Fruit fly (Drosophila melanogaster) whole organism, adult: Measurements from ENCODE around the gene dome.

Source experiments
- CG11617 ChIP-seq: fragments of 200-800 bp; sonication (Bioruptor generic); optimal IDR thresholded peaks from 2 replicates; lab custom pipeline; 2017; ENCODE audit warnings: mild to moderate bottlenecking, missing biosample characterization, missing genetic modification reagents, missing genetic modification characterization
- CG12768 ChIP-seq: fragments of 200-800 bp; sonication (Bioruptor generic); optimal IDR thresholded peaks from 2 replicates; lab custom pipeline; 2017; ENCODE audit warnings: missing biosample characterization, missing genetic modification characterization, mild to moderate bottlenecking, moderate library complexity, missing genetic modification reagents
- CG14711 ChIP-seq: fragments of 200-800 bp; sonication (Bioruptor generic); optimal IDR thresholded peaks from 2 replicates; lab custom pipeline; 2018; ENCODE audit warnings: missing biosample characterization, mild to moderate bottlenecking, missing genetic modification characterization, moderate library complexity
- CG1620 ChIP-seq: fragments of 200-800 bp; sonication (Bioruptor generic); optimal IDR thresholded peaks from 2 replicates; lab custom pipeline; 2016; ENCODE audit warnings: missing biosample characterization, missing genetic modification characterization
- CG33017 ChIP-seq: fragments of 200-800 bp; sonication (Bioruptor generic); optimal IDR thresholded peaks from 2 replicates; lab custom pipeline; 2018; ENCODE audit warnings: missing biosample characterization, mild to moderate bottlenecking, missing genetic modification characterization, moderate library complexity
- CG5204 ChIP-seq: fragments of 200-800 bp; sonication (Bioruptor generic); optimal IDR thresholded peaks from 2 replicates; lab custom pipeline; 2016; ENCODE audit warnings: missing biosample characterization, missing genetic modification characterization
- CG7045 ChIP-seq: fragments of 200-800 bp; sonication (Bioruptor generic); optimal IDR thresholded peaks from 2 replicates; lab custom pipeline; 2017; ENCODE audit warnings: missing biosample characterization, mild to moderate bottlenecking, missing genetic modification characterization
- Crg-1 ChIP-seq: fragments of 200-800 bp; sonication (Bioruptor generic); optimal IDR thresholded peaks from 2 replicates; lab custom pipeline; 2016; ENCODE audit warnings: missing biosample characterization, missing genetic modification characterization
- Mnt ChIP-seq: fragments of 200-800 bp; sonication (Bioruptor generic); optimal IDR thresholded peaks from 2 replicates; lab custom pipeline; 2016; ENCODE audit warnings: missing biosample characterization, mild to moderate bottlenecking, missing genetic modification characterization
- bab1 ChIP-seq: fragments of 200-800 bp; sonication (Bioruptor generic); optimal IDR thresholded peaks from 3 replicates; lab custom pipeline; 2019; ENCODE audit warnings: missing biosample characterization, mild to moderate bottlenecking, missing genetic modification characterization, moderate library complexity
- cic ChIP-seq: fragments of 200-800 bp; sonication (Bioruptor generic); optimal IDR thresholded peaks from 2 replicates; lab custom pipeline; 2017; ENCODE audit warnings: missing biosample characterization, mild to moderate bottlenecking, missing genetic modification characterization, moderate library complexity
- cnc ChIP-seq, 2 experiments: fragments of >200 bp; optimal IDR thresholded peaks; 2 replicates each; lab custom pipeline; 2017
- ovo ChIP-seq: fragments of 200-800 bp; sonication (Bioruptor generic); optimal IDR thresholded peaks from 2 replicates; lab custom pipeline; 2016; ENCODE audit warnings: missing biosample characterization, missing genetic modification characterization
- toe ChIP-seq: fragments of 200-800 bp; sonication (Bioruptor generic); optimal IDR thresholded peaks from 2 replicates; lab custom pipeline; 2016; ENCODE audit warnings: missing biosample characterization, missing genetic modification characterization

DNA sequence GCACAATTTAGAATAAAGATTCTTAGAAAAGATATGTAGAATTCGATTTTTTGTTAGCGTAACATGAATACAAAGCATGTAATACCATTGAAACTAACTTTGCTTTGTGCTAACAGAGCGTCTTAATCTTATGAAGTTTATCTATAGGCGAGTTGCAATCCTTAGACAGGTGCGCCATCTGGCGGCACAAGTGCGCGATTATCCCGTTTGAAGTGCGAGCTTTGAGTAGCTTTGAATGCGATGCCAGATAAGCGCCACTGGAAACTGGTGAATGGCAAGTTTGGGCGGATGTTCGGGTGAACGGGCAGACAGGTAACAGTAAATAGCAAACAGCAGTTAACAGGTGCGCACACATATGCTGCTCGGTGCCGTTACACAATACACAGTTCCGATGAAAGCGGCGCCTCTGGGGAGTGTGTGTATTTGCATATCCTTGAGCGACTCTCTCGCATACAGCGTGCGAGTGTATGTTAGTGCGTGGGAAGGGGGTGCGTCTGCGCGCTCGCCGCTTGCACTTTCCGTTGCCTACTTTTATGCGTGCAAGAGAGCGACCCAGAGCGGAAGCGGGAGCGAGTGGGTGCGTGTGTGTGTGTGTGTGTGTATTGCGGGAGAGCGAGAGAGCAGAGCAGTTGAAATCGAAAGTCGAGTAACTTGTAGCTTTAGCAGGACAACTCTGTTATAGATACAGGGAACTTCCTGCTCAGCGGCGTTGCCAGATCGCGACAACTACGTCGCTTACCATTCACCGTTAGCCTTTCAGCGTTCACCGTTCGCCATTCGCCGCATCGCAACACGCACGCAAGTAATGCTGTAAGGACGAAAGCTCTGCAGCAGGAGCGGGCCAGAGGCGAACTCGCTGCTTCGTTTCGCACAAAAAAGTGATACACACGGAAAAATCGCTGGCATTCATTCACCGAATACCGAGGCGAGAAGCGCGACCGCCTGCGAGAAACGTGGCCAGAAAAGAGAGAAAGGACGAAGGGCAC is 35.0 kb upstream of the dome start, which contains the start of gene CG12531:
- TF ChIP-seq CG12768 (no peak), CG11617 (GFP tag; lab: Kevin White, UChicago) (no peak), toe (GFP tag; lab: Kevin White, UChicago) (no peak), Mnt (GFP tag; lab: Kevin White, UChicago) (no peak), CG14711 (tag; lab: Kevin White, UChicago) (no peak), ovo (GFP tag; lab: Kevin White, UChicago) (no peak), cic (no peak), CG1620 (GFP tag; lab: Kevin White, UChicago) (no peak), bab1 (GFP tag; lab: Kevin White, UChicago) (no peak), CG5204 (GFP tag; lab: Kevin White, UChicago) (no peak), CG33017 (tag; lab: Kevin White, UChicago) (no peak), cnc (optimal IDR thresholded peaks at IDR 0.05; lab: Kevin White, UChicago) (no peak), Crg-1 (no peak), CG7045 (GFP tag; lab: Kevin White, UChicago) (no peak)
